Worm (Caenorhabditis elegans): ENCODE measurements around the gene M03B6.1.
A peak's percentile ranks its signal among the peaks of the same experiment; 100 is the strongest.

Gene M03B6.1

DNA sequence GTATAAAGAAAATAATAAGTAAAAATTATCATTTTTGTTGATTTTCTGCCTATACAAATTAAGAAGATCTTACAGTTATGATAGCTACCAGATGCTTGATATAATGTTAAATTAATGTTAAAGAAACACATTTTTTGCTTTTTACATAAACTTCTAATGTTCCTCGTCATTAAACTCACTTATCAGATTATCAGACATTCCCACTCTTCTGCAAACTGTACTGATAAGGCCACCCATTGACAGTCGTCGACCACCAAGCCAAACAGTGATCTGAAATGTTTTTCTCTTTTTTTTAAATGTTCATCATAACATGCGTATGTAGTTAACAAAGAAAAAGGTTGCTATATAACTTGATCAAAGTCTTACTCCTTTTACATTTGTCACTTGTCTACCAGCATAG is 22.6 kb upstream of the M03B6.1 start (continued):
- no peak for TF ChIP-seq ceh-27 (GFP tag; optimal IDR thresholded peaks at IDR 0.05)

DNA sequence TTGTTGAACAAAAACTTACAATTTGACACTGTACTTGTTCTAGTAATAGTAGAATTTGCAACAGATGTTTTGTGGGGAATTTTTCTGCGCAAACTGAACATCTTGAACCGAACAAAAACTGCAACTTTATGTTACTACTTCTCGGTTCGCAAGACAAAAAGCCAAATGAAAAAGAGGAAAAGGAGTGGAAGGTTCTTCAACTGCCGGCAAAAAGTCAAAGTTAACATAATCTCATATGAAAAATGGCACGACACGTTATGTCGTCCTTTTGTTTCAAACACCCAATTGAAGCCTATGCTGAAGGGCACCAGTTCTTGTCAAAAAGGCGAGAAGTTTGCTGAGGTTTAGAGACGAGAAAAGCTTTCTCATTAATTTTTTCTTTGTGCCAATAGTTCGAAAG is 17.9 kb upstream of the M03B6.1 start, which contains the start of gene twk-23:
TSS of gene twk-23 (minus strand) at position 101 of the 400 bp plus-strand sequence.
- no peak for TF ChIP-seq dpff-1 (tag; optimal IDR thresholded peaks at IDR 0.05)
- no peak for TF ChIP-seq die-1 (tag; optimal IDR thresholded peaks at IDR 0.05)
- TF ChIP-seq mes-4 (tag; optimal IDR thresholded peaks at IDR 0.05), result no peak
- no peak for TF ChIP-seq Y79H2A.3 (GFP tag; conservative IDR thresholded peaks at IDR 0.05)

DNA sequence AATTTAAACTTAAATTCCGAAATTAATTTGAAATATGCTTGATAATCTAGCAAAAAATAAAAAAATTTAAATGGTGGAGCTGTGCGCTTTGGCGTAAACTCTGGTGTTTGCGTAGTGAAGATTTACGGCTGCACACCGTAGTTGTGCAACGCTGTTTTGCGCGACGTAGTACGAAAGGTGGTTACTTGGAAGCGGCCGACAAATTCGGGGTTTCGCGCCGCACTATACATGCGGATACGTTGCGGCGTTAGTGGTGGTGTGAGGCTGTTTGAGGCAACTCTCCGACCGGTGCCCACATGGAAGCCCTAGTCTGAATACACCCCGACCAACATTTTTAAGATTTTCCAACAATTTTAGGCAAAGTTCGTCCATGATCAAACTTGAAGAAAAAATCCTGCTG is 8.0 kb upstream of the M03B6.1 start:
- TF ChIP-seq snpc-4 (GFP tag; optimal IDR thresholded peaks at IDR 0.05) (no peak), snpc-4 (tag; optimal IDR thresholded peaks at IDR 0.05) (peak in 2 of 4 experiments; percentile 81 to 90), ceh-58 (GFP tag; IDR thresholded peaks at IDR 0.05) (no peak), ztf-25 (GFP tag; IDR thresholded peaks at IDR 0.05) (peak; percentile 37; the same call in 1 of the 2 replicates), snpc-1.1 (tag; optimal IDR thresholded peaks at IDR 0.05; ENCODE audit: insufficient read depth) (peak; percentile 25)

DNA sequence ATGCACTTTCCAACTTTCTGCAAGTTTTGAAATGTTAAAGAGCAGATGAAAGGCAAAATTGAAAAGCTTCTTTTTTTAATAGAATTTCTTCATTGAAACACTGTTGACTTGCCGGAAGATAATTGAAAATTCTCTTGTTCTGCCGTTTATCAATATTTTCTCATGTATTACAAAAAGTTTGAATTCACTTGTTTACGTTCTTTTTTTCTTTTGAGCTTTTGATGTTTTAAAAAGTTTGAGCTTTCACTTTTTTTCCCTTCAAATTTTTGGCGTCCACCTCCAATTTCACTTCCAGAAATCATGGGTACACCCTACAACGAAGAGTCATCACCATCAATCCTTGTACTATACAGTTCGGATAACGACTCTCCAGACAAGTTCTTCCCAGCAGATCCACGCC is 7.3 kb upstream of the M03B6.1 start, which contains the start of gene F19D8.2:
TSS of gene F19D8.2 (plus strand) at position 301 of the 400 bp plus-strand sequence.
- TF ChIP-seq snpc-1.3 (tag; optimal IDR thresholded peaks at IDR 0.05; ENCODE audit: insufficient read depth) (no peak), B0035.1 (tag; optimal IDR thresholded peaks at IDR 0.05) (no peak), attf-6 (GFP tag; IDR thresholded peaks at IDR 0.05) (no peak), sdz-38 (tag; optimal IDR thresholded peaks at IDR 0.05) (no peak), ceh-100 (GFP tag; IDR thresholded peaks at IDR 0.05) (no peak), bed-1 (GFP tag; IDR thresholded peaks at IDR 0.05) (no peak)

ce11 chrX:13838019-13838418 is 3.4 kb upstream of the M03B6.1 start:
- TF ChIP-seq ztf-22 (GFP tag; optimal IDR thresholded peaks at IDR 0.05) (no peak), nhr-27 (tag; optimal IDR thresholded peaks at IDR 0.05) (no peak), F33H1.4 (GFP tag; IDR thresholded peaks at IDR 0.05) (no peak), let-526 (GFP tag; IDR thresholded peaks at IDR 0.05) (no peak), F55B11.4 (tag; optimal IDR thresholded peaks at IDR 0.05; ENCODE audit: borderline replicate concordance, insufficient read depth) (no peak)

DNA sequence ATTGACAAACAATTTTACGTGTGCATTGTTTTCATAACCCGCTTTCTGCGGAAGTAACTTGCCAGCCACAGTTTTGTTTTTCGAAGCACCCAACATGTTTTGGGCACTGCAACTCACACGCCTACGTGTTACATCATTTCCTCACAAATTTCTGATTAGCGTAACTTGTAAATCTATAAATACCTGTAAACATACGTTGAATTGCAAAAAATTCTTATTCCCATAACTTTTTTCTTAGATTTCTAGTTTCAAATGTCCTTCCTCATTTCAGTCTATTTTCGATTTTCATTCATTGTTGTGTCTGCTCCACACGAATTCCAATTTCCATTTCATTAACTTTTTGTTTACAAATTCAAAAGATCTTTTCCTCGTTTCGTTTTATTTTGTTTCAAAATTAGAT is 1.1 kb upstream of the M03B6.1 start:
- no peak for TF ChIP-seq F37B4.10 (GFP tag; IDR thresholded peaks at IDR 0.05)
- TF ChIP-seq hmg-20 (GFP tag; IDR thresholded peaks at IDR 0.05), result no peak
- TF ChIP-seq gei-17 (GFP tag; optimal IDR thresholded peaks at IDR 0.05), result no peak
- no peak for TF ChIP-seq snpc-4 (GFP tag; optimal IDR thresholded peaks at IDR 0.05)
- no peak for TF ChIP-seq snpc-4 (tag; optimal IDR thresholded peaks at IDR 0.05)
- no peak for TF ChIP-seq sea-2 (GFP tag; IDR thresholded peaks at IDR 0.05)
- TF ChIP-seq K11D2.4 (GFP tag; IDR thresholded peaks at IDR 0.05), result no peak
- TF ChIP-seq rpc-1 (optimal IDR thresholded peaks at IDR 0.05), result no peak
- no peak for TF ChIP-seq rpc-1 (tag; optimal IDR thresholded peaks at IDR 0.05)
- TF ChIP-seq F33H1.4 (GFP tag; IDR thresholded peaks at IDR 0.05), result no peak
- no peak for TF ChIP-seq tbp1 (GFP tag; optimal IDR thresholded peaks at IDR 0.05)
- no peak for TF ChIP-seq ztf-22 (GFP tag; optimal IDR thresholded peaks at IDR 0.05)
- TF ChIP-seq madf-3 (GFP tag; IDR thresholded peaks at IDR 0.05), result no peak

All from whole organism, young adult.